Worm (Caenorhabditis elegans) whole organism, L4 larva: ENCODE measurements around the gene F01D5.3.

Experiments used
- F49E8.2 ChIP-seq: sonication (generic microtip); optimal IDR thresholded peaks from 2 replicates; lab custom pipeline; 2016; ENCODE audit warnings: missing compliant biosample characterization, mild to moderate bottlenecking, missing genetic modification characterization, borderline replicate concordance
- vab-7 ChIP-seq: fragments of 200-800 bp; sonication (Bioruptor generic); IDR thresholded peaks from 2 replicates; pipeline ENCODE4 v1.3.6; 2022; ENCODE audit warnings: missing genetic modification reagents, missing genetic modification characterization, missing compliant biosample characterization

DNA sequence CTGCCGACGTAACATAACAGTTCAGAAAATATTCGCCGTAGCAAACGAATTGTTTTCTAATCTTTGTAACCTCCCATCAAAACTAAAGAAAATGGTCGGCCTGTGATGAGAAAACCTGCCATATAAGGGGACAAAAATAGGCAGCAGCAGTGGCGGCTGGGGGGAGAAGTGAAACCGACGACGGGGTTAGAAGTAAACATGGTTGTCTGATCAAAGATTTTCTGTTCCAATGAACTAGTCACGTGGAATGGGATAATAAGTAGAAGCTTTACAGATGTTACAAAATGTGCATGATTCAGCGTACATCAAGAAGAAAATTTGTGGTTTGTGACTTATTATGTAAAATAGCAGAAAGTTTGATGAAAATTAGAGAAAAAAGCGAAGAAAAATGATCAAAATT is 45.3 kb upstream of the F01D5.3 start:
- TF ChIP-seq vab-7 (GFP tag; lab: Robert Waterston, UW) = no peak
- TF ChIP-seq F49E8.2 (tag; lab: Kevin White, UChicago) = no peak
